Fruit fly (Drosophila melanogaster) S2 (cell line): ENCODE results near the gene CG8677.
A peak's percentile ranks its signal among the peaks of the same experiment; 100 is the strongest.

Experiments
- CG8478 ChIP-seq: fragments of >200 bp; optimal IDR thresholded peaks from 2 replicates; lab custom pipeline; 2018
- CTCF ChIP-seq, 2 experiments: fragments of >200 bp; optimal IDR thresholded peaks; 2 replicates each; lab custom pipeline; 2018

DNA sequence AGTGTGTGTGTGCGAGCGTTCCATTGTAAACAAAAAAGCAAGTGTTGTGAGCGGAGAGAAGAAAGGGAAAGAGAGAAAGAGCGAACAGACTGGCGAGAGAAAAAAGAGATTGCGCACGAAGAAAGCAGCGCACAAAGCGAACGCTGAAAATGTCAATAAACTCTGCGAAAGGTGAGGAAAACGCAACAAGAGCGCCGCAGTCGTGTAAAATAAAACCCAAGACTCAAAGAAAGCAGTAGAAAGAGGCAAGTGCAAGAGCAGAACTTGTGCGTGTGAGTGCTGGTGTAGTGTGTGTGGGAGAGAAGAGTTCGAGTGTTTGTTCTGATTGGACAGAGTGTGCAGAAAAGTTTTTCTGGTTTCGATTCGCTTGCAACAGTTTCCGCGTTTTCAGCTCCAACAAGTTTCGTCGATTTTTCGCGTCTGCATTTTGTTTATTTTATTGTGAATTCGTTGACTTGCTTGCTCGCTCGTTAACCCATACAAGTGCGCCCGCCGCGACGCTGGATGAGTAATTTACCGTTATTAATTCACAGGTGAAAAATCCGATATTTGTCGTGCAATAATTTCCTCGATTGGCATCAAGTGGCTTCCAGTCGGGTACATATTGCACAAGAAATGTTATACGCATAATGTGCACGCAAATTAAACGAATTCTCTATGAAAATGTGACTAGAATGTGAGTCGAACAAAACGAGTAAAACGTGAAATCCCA lies 16.8 kb downstream of the CG8677 start:
- TF ChIP-seq CG8478 (lab: Kevin White, UChicago), result no peak
- TF ChIP-seq CTCF (optimal IDR thresholded peaks at IDR 0.05; lab: Kevin White, UChicago), result peak; percentile 85 to 96
